Worm (Caenorhabditis elegans) whole organism, L4/young adult: ENCODE results near the gene col-37.
"Not testable (repeated sequence)": the region's sequence is repeated elsewhere in the genome, so short reads cannot be mapped to it uniquely, and the experiment has no call there.

Source experiments
- W03F9.2 ChIP-seq: fragments of 150-350 bp; optimal IDR thresholded peaks from 2 replicates; lab custom pipeline; 2014; ENCODE audit warnings: missing biosample characterization, missing genetic modification characterization
- dao-5 ChIP-seq: sonication (generic microtip); optimal IDR thresholded peaks from 2 replicates; lab custom pipeline; 2016; ENCODE audit warnings: missing genotype, missing genetic modification characterization, moderate library complexity, missing compliant biosample characterization
- him-1 ChIP-seq: sonication (generic microtip); optimal IDR thresholded peaks from 2 replicates; lab custom pipeline; 2016; ENCODE audit warnings: missing genotype, missing genetic modification reagents, missing genetic modification characterization, missing compliant biosample characterization

The col-37 gene

DNA sequence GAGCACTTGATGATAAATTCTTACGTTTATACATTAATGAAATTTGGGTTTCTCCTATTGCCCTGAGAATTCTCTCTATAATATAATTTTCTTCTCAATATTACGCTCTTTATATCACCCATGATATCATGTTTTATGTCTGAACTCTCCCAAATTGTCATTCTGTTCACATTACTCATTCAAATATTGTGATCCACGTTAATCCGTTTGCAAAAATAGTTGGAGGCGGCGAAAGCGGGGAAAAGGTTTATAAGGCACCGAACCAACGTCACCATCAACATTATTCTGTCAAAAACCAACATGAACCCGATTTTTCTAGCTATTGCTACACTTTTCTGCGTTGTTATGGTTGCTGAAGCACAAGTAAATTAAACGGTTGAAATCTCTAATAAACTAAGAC is 14.7 kb downstream of the col-37 start, which contains the start of gene C27A7.8:
C27A7.8 (plus strand) TSS at position 301 of the 400 bp plus-strand sequence.
- no peak for TF ChIP-seq him-1

DNA sequence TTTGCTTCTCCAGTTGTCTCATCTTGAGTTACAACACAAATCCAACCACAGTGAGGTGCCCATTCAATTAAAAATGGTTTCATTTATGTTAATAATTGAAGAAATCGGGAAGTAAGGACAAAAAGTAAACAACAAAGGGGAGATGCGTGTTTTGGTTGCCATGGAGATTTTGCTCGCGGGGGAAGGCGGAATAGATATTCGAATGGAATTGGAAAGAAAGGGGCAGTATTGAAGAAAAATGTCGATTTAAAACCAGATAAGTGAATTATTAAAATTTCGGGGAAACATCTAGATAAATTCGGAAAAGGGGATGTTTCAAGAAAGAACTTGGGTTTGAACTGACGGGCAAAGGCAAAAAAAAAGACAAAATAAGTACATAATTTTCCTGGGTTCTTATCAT is 16.9 kb downstream of the col-37 start, which contains the start of gene che-11:
che-11 (minus strand) TSS at position 101 of the 400 bp plus-strand sequence.
- no peak for TF ChIP-seq W03F9.2 (tag; lab: Kevin White, UChicago)
- no peak for TF ChIP-seq dao-5 (tag; lab: Kevin White, UChicago)
- no peak for TF ChIP-seq him-1

DNA sequence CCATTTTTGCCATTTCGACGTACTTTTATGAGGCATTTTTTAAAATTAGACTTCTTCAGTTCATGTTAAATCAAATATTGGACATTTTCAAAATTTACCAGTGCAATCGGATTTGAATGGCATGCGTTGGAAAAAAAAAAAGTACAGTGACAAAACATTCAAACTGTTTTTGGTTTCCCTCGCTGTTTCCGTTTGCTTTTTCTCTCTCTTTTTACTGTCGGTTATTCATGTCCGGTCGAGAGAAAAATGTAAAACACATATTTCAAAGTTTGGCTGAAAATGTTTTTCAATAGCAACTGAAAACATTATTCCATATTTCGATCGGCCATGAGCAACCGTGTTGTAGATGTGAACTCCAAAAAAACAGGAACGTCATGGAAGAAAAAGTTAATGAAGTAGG is 26.9 kb downstream of the col-37 start, which contains the start of gene C27A7.3:
C27A7.3 (plus strand) TSS at position 301 of the 400 bp plus-strand sequence.
- no peak for TF ChIP-seq W03F9.2 (tag; lab: Kevin White, UChicago)

DNA sequence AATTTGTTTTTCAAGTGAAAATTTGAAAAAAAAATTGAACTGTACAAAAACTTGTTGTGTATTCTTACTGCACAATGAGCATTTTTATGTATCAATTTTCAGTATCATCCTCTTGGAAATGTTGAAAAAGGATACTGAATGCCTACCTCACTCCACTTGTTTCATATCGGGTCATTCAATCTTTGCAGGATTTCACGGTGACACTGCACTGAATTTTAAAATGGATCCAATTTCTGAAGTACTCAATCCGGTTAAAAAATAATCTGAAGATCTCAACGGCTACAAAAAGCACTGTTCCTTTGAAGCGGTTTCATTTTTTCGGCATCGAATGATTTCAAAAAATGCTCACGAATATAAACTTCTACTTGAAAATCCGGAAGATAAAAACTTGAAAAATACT is 29.6 kb downstream of the col-37 start:
- no peak for TF ChIP-seq him-1

DNA sequence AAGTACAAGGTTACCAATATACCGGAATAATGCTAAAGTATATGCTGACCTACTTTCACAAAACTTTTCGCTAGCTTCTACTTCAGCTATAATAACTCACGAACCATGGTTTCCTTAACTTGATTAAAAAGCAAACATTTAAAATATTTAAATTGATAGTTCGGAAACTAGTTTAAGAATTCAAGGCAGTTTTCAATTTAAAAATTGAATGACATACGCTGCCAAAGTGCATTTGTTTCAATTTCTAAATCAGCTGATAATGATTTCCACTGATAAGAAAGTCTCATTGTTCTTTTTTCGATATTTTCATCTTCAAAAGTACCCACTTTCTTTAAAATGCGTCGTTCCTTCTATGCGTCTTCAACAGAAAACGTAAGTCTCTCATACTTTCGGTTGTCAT is 36.4 kb downstream of the col-37 start, which contains the start of gene enpp-1:
enpp-1 (plus strand) TSS at position 301 of the 400 bp plus-strand sequence.
- not testable (repeated sequence) for TF ChIP-seq dao-5 (tag; lab: Kevin White, UChicago); W03F9.2 (tag; lab: Kevin White, UChicago); him-1

DNA sequence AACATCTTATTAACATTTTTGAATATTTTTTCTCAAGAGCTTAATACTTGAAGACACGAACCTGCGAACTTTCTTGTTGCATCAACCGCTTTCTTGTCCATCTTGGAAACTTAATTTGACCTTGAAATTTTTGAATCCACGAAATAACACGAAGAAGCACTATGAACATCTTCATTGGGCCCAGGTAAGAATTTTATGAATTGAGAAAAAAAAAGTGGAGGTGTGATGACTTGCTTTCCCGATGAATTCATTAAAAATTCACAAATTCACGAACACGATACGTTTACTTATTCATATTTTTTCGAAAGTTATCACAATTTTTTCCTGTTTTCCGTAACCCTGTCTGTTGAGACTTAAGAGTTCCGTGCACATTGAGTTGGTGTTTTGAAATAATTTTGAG is 36.9 kb downstream of the col-37 start, which contains the start of gene C27A7.6:
C27A7.6 (minus strand) TSS at position 101 of the 400 bp plus-strand sequence.
- not testable (repeated sequence) for TF ChIP-seq him-1; W03F9.2 (tag; lab: Kevin White, UChicago); dao-5 (tag; lab: Kevin White, UChicago)

DNA sequence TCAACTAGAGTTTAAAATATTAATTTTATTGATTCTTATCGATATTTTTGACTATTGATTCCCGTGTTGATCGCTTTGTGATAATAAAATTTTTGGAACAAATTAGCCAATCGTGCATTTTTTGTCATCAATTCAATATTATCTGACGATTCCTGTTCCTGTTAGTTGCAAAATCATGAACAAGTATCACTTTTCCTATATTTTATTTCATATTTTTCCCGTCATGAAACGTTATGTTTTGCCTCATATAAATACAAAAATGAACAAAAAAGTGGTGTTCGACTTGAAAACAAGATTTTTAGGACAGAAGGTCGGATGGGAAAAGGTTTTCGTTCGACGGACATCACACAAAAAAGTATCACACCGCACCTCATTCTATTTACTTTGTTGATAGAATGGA is 46.3 kb downstream of the col-37 start, which contains the start of gene C13C4.6:
C13C4.6 (plus strand) TSS at position 301 of the 400 bp plus-strand sequence.
- no peak for TF ChIP-seq dao-5 (tag; lab: Kevin White, UChicago)
- no peak for TF ChIP-seq him-1
- no peak for TF ChIP-seq W03F9.2 (tag; lab: Kevin White, UChicago)

DNA sequence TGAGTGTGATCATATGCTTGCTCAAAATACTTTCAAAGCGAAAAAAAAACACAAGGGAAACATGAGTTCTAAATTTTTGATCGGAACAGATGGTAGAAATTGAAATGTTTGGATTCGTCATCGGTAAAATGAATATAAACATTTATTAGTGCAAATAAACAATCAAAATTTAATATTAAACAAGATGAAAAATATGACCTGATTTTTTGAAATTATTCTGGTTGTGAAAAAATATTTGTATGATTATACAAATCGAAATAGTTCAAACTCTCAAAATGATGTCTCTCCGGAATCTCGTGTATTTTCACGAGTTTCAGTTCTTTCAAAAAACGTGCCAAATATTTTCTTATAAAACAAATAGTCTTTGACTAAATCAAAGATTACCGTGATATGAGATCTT is 47.2 kb downstream of the col-37 start, which contains the start of gene C13C4.7:
C13C4.7 (minus strand) TSS at position 101 of the 400 bp plus-strand sequence.
- TF ChIP-seq W03F9.2 (tag; lab: Kevin White, UChicago) (no peak), him-1 (no peak), dao-5 (tag; lab: Kevin White, UChicago) (no peak)

DNA sequence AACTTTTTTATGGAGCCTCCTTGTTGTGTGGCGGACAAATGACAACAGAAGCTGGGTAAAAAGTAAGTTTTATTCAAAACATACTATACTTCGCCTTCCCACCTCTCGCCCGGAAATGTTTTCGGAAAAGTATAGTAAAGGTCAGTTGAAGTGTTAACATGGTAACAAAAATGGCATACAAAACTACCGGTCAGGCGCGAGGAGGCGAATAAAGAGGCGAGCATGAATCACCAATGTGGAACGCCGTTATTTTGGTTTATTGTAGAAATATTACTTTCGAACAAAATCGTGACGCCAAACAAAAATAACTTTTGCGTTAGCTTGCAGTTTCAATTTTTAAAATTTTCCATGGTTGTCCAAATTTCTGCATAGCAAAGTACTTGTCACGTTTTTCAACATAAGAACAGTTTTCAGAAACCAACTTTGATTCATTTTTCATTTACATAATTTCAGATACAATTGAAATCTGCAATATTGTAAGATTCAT is 49.9 kb downstream of the col-37 start, which contains the start of gene C13C4.8:
C13C4.8 (plus strand) TSS at position 437 of the 487 bp plus-strand sequence.
- TF ChIP-seq him-1 (no peak), W03F9.2 (tag; lab: Kevin White, UChicago) (no peak), dao-5 (tag; lab: Kevin White, UChicago) (no peak)
